Fruit fly (Drosophila melanogaster) whole organism, embryonic: Measurements from ENCODE around the gene CG5515.

Experiments used
- Blimp-1 ChIP-seq: fragments of 200-800 bp; sonication (Bioruptor generic); optimal IDR thresholded peaks from 3 replicates; lab custom pipeline; 2018; ENCODE audit warnings: missing biosample characterization, missing genetic modification characterization, mild to moderate bottlenecking, moderate library complexity, missing genetic modification reagents
- BtbVII ChIP-seq: fragments of 200-800 bp; sonication (Bioruptor generic); optimal IDR thresholded peaks from 3 replicates; lab custom pipeline; 2017; ENCODE audit warnings: missing biosample characterization, mild to moderate bottlenecking, missing genetic modification characterization
- CG10462 ChIP-seq: fragments of 200-800 bp; sonication (Bioruptor generic); optimal IDR thresholded peaks from 2 replicates; lab custom pipeline; 2016; ENCODE audit warnings: missing biosample characterization, missing genetic modification characterization
- CG10543 ChIP-seq: fragments of 200-800 bp; sonication (Bioruptor generic); optimal IDR thresholded peaks from 3 replicates; lab custom pipeline; 2017; ENCODE audit warnings: missing biosample characterization, mild to moderate bottlenecking, missing genetic modification characterization, moderate library complexity
- CG12769 ChIP-seq: fragments of 200-800 bp; sonication (Bioruptor generic); optimal IDR thresholded peaks from 2 replicates; lab custom pipeline; 2019; ENCODE audit warnings: missing biosample characterization, mild to moderate bottlenecking, missing genetic modification characterization, moderate library complexity
- CG17385 ChIP-seq: fragments of 200-800 bp; sonication (Bioruptor generic); optimal IDR thresholded peaks from 3 replicates; lab custom pipeline; 2018; ENCODE audit warnings: missing biosample characterization, mild to moderate bottlenecking, missing genetic modification characterization
- CG1832 ChIP-seq: fragments of 200-800 bp; sonication (Bioruptor generic); optimal IDR thresholded peaks from 2 replicates; lab custom pipeline; 2017; ENCODE audit warnings: missing biosample characterization, mild to moderate bottlenecking, missing genetic modification characterization, inconsistent platforms
- CG2712 ChIP-seq: fragments of 200-800 bp; optimal IDR thresholded peaks from 3 replicates; lab custom pipeline; 2019; ENCODE audit warnings: missing biosample characterization, mild to moderate bottlenecking, missing genetic modification characterization, moderate library complexity
- CG2889 ChIP-seq: fragments of 200-800 bp; sonication (Bioruptor generic); IDR thresholded peaks from 3 replicates; pipeline ENCODE4 v1.3.6; 2022; ENCODE audit warnings: missing biosample characterization, missing genetic modification characterization
- CG30020 ChIP-seq: fragments of 200-800 bp; optimal IDR thresholded peaks from 2 replicates; lab custom pipeline; 2019; ENCODE audit warnings: missing biosample characterization, mild to moderate bottlenecking, missing genetic modification characterization, moderate library complexity
- CG4360 ChIP-seq: fragments of 200-800 bp; sonication (Bioruptor generic); IDR thresholded peaks from 2 replicates; pipeline ENCODE4 v1.3.6; 2022; ENCODE audit warnings: missing biosample characterization, missing genetic modification characterization
- CG4617 ChIP-seq: fragments of 200-800 bp; sonication (Bioruptor generic); optimal IDR thresholded peaks from 3 replicates; lab custom pipeline; 2016; ENCODE audit warnings: missing biosample characterization, missing genetic modification characterization, borderline replicate concordance
- CG4707 ChIP-seq: fragments of 200-800 bp; sonication (Bioruptor generic); optimal IDR thresholded peaks from 2 replicates; lab custom pipeline; 2018; ENCODE audit warnings: missing biosample characterization, mild to moderate bottlenecking, missing genetic modification characterization, moderate library complexity
- CG6254 ChIP-seq: fragments of 200-800 bp; sonication (Bioruptor generic); optimal IDR thresholded peaks from 3 replicates; lab custom pipeline; 2017; ENCODE audit warnings: mild to moderate bottlenecking, missing biosample characterization, missing genetic modification reagents, missing genetic modification characterization
- CG6765 ChIP-seq: fragments of 200-800 bp; sonication (Bioruptor generic); optimal IDR thresholded peaks from 3 replicates; lab custom pipeline; 2017; ENCODE audit warnings: missing biosample characterization, mild to moderate bottlenecking, missing genetic modification characterization
- CG9215 ChIP-seq: fragments of 200-800 bp; sonication (Bioruptor generic); IDR thresholded peaks from 2 replicates; pipeline ENCODE4 v1.3.6; 2022; ENCODE audit warnings: missing biosample characterization, missing genetic modification characterization
- CG9932 ChIP-seq: fragments of 200-800 bp; sonication (Bioruptor generic); IDR thresholded peaks from 2 replicates; pipeline ENCODE4 v1.3.6; 2022; ENCODE audit warnings: missing biosample characterization, missing genetic modification characterization
- CoRest ChIP-seq: fragments of 200-800 bp; sonication (Bioruptor generic); optimal IDR thresholded peaks from 3 replicates; lab custom pipeline; 2018; ENCODE audit warnings: missing biosample characterization, mild to moderate bottlenecking, missing genetic modification characterization, moderate library complexity
- Drgx ChIP-seq: fragments of 200-800 bp; sonication (Bioruptor generic); IDR thresholded peaks from 2 replicates; pipeline ENCODE4 v1.3.6; 2022; ENCODE audit warnings: missing biosample characterization, missing genetic modification characterization
- Mad ChIP-seq: fragments of 200-800 bp; sonication (Bioruptor generic); optimal IDR thresholded peaks from 2 replicates; lab custom pipeline; 2016; ENCODE audit warnings: missing biosample characterization, missing genetic modification characterization
- Med ChIP-seq: fragments of 200-800 bp; sonication (Bioruptor generic); peaks from one replicate; lab custom pipeline; 2016; ENCODE audit warnings: missing biosample characterization, missing genetic modification characterization, mild to moderate bottlenecking, inconsistent platforms, moderate library complexity
- Mrtf ChIP-seq: fragments of 200-800 bp; sonication (Bioruptor generic); IDR thresholded peaks from 3 replicates; pipeline ENCODE4 v1.3.6; 2022; ENCODE audit warnings: missing biosample characterization, missing genetic modification characterization
- Nf-YC ChIP-seq: fragments of 200-800 bp; optimal IDR thresholded peaks from 3 replicates; lab custom pipeline; 2019; ENCODE audit warnings: missing biosample characterization, mild to moderate bottlenecking, missing genetic modification characterization, moderate library complexity
- Six4 ChIP-seq: fragments of 200-800 bp; sonication (Bioruptor generic); optimal IDR thresholded peaks from 2 replicates; lab custom pipeline; 2016; ENCODE audit warnings: missing biosample characterization, missing genetic modification characterization
- Stat92E ChIP-seq, 3 experiments: fragments of >200 bp in 2 of 3; fragments of 200-800 bp in 1 of 3; sonication (Bioruptor generic) in 1 of 3; optimal IDR thresholded peaks; 2 replicates each; lab custom pipeline; 2017 to 2019; ENCODE audit warnings: missing biosample characterization in 3 of 3, missing genetic modification characterization in 3 of 3, mild to moderate bottlenecking in 1 of 3, moderate library complexity in 1 of 3
- Tbp ChIP-seq: fragments of >200 bp; optimal IDR thresholded peaks from 2 replicates; lab custom pipeline; 2018; ENCODE audit warnings: missing biosample characterization, missing genetic modification characterization
- ara ChIP-seq: fragments of 200-800 bp; sonication (Bioruptor generic); IDR thresholded peaks from 2 replicates; pipeline ENCODE4 v1.3.6; 2022; ENCODE audit warnings: missing biosample characterization, missing genetic modification characterization
- bab2 ChIP-seq: fragments of 200-800 bp; sonication (Bioruptor generic); optimal IDR thresholded peaks from 2 replicates; lab custom pipeline; 2016; ENCODE audit warnings: missing biosample characterization, missing genetic modification characterization
- bsh ChIP-seq, 2 experiments: fragments of 200-800 bp; sonication (Bioruptor generic); optimal IDR thresholded peaks; 2 replicates each; lab custom pipeline; 2017 to 2018; ENCODE audit warnings: mild to moderate bottlenecking in 2 of 2, missing biosample characterization in 2 of 2, missing genetic modification characterization in 2 of 2, moderate library complexity in 1 of 2
- chif ChIP-seq, 2 experiments: fragments of 200-800 bp; sonication (Bioruptor generic); optimal IDR thresholded peaks; 3 replicates each; lab custom pipeline; 2016; ENCODE audit warnings: missing biosample characterization in 2 of 2, missing genetic modification characterization in 2 of 2
- crp ChIP-seq, 2 experiments: fragments of 200-800 bp; sonication (Bioruptor generic); optimal IDR thresholded peaks; 2 replicates in 1 of 2; 3 replicates in 1 of 2; lab custom pipeline; 2017; ENCODE audit warnings: missing biosample characterization in 2 of 2, missing genetic modification characterization in 2 of 2, mild to moderate bottlenecking in 1 of 2, moderate library complexity in 1 of 2
- cwo ChIP-seq: fragments of 200-800 bp; sonication (Bioruptor generic); optimal IDR thresholded peaks from 3 replicates; lab custom pipeline; 2017; ENCODE audit warnings: missing biosample characterization, missing genetic modification characterization, mild to moderate bottlenecking, moderate library complexity, missing genetic modification reagents
- disco-r ChIP-seq: fragments of 200-800 bp; sonication (Bioruptor generic); optimal IDR thresholded peaks from 2 replicates; lab custom pipeline; 2016; ENCODE audit warnings: missing biosample characterization, missing genetic modification characterization
- gce ChIP-seq: fragments of 200-800 bp; sonication (Bioruptor generic); IDR thresholded peaks from 3 replicates; pipeline ENCODE4 v1.3.6; 2022; ENCODE audit warnings: missing biosample characterization, missing genetic modification characterization
- gro ChIP-seq: fragments of 200-800 bp; sonication (Bioruptor generic); optimal IDR thresholded peaks from 2 replicates; lab custom pipeline; 2016; ENCODE audit warnings: missing biosample characterization, missing genetic modification characterization
- hkb ChIP-seq, 2 experiments: fragments of 200-800 bp in 1 of 2; fragments of >200 bp in 1 of 2; sonication (Bioruptor generic) in 1 of 2; IDR thresholded peaks in 1 of 2; optimal IDR thresholded peaks in 1 of 2; 2 replicates each; pipeline versions ENCODE4 v1.3.6 to Lab custom; 2017 to 2022; ENCODE audit warnings: missing biosample characterization in 1 of 2, missing genetic modification characterization in 1 of 2
- klu ChIP-seq: fragments of 200-800 bp; sonication (Bioruptor generic); IDR thresholded peaks from 2 replicates; pipeline ENCODE4 v1.3.6; 2022; ENCODE audit warnings: missing biosample characterization, missing genetic modification characterization
- nmo ChIP-seq: fragments of 200-800 bp; sonication (Bioruptor generic); optimal IDR thresholded peaks from 2 replicates; lab custom pipeline; 2018; ENCODE audit warnings: missing biosample characterization, mild to moderate bottlenecking, missing genetic modification characterization, moderate library complexity
- nom ChIP-seq: fragments of 200-800 bp; sonication (Bioruptor generic); optimal IDR thresholded peaks from 2 replicates; lab custom pipeline; 2017; ENCODE audit warnings: missing biosample characterization, missing genetic modification characterization, mild to moderate bottlenecking, moderate library complexity, missing genetic modification reagents
- oc ChIP-seq: fragments of 200-800 bp; sonication (Bioruptor generic); optimal IDR thresholded peaks from 2 replicates; lab custom pipeline; 2018; ENCODE audit warnings: missing biosample characterization, mild to moderate bottlenecking, missing genetic modification characterization, moderate library complexity
- odd ChIP-seq: fragments of 200-800 bp; sonication (Bioruptor generic); optimal IDR thresholded peaks from 2 replicates; lab custom pipeline; 2017; ENCODE audit warnings: missing biosample characterization, mild to moderate bottlenecking, missing genetic modification characterization
- onecut ChIP-seq: fragments of 200-800 bp; sonication (Bioruptor generic); IDR thresholded peaks from 2 replicates; pipeline ENCODE4 v1.3.6; 2022; ENCODE audit warnings: missing biosample characterization, missing genetic modification characterization
- org-1 ChIP-seq: fragments of 200-800 bp; sonication (Bioruptor generic); optimal IDR thresholded peaks from 2 replicates; lab custom pipeline; 2017; ENCODE audit warnings: missing biosample characterization, missing genetic modification characterization
- pita ChIP-seq: fragments of 200-800 bp; sonication (Bioruptor generic); optimal IDR thresholded peaks from 2 replicates; lab custom pipeline; 2017; ENCODE audit warnings: missing biosample characterization, mild to moderate bottlenecking, missing genetic modification characterization
- pros ChIP-seq: fragments of 200-800 bp; sonication (Bioruptor generic); optimal IDR thresholded peaks from 3 replicates; lab custom pipeline; 2019; ENCODE audit warnings: missing biosample characterization, mild to moderate bottlenecking, missing genetic modification characterization, moderate library complexity
- trh ChIP-seq: fragments of 200-800 bp; sonication (Bioruptor generic); optimal IDR thresholded peaks from 2 replicates; lab custom pipeline; 2016; ENCODE audit warnings: missing biosample characterization, missing genetic modification characterization
- tup ChIP-seq: fragments of 200-800 bp; sonication (Bioruptor generic); optimal IDR thresholded peaks from 2 replicates; lab custom pipeline; 2016; ENCODE audit warnings: missing biosample characterization, mild to moderate bottlenecking, missing genetic modification characterization, moderate library complexity
- tx ChIP-seq: fragments of 200-800 bp; sonication (Bioruptor generic); optimal IDR thresholded peaks from 2 replicates; lab custom pipeline; 2016; ENCODE audit warnings: missing biosample characterization, missing genetic modification characterization
- zen2 ChIP-seq: fragments of 200-800 bp; sonication (Bioruptor generic); IDR thresholded peaks from 3 replicates; pipeline ENCODE4 v1.3.6; 2022; ENCODE audit warnings: missing biosample characterization, missing genetic modification characterization; ENCODE audit not compliant: partially characterized antibody

CG5515 gene

DNA sequence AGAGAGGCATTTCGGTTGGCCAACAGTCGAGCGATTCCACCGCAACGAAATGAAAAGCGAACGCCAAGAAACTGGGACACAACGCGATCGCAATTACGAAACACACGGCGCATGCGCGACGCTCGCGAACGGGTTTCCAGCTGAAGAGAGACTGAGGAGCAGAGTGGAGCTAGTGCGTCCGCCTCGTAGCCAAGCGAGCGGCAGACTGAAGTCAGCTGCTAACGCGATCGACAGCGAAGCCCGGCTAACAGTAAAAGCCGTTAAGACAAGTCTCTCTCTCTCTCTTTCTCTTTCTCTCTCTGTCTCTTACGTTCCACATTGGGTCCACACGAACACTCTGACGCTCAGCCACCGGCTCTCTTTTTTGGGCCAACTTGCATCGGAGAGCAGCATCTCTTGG, 29.9 kb upstream of the CG5515 start, which contains the start of gene CG17786 (continued):
- TF ChIP-seq CG17385 (GFP tag; lab: Kevin White, UChicago) (peak; percentile 17), org-1 (GFP tag; lab: Kevin White, UChicago) (no peak), chif (GFP tag; optimal IDR thresholded peaks at IDR 0.05; lab: Kevin White, UChicago) (no peak), CG9932 (GFP tag; lab: Robert Waterston, UW) (0 out of 2 replicates have a peak, but pooled peaks have one; percentile 19), CG6254 (no peak), klu (GFP tag; lab: Robert Waterston, UW) (no peak), oc (tag; lab: Kevin White, UChicago) (peak; percentile 42), tx (GFP tag; lab: Kevin White, UChicago) (no peak), bab2 (no peak), Nf-YC (peak; percentile 9), CG9215 (GFP tag; lab: Robert Waterston, UW) (no peak), CG6765 (GFP tag; lab: Kevin White, UChicago) (peak; percentile 14), pita (GFP tag; lab: Kevin White, UChicago) (no peak), tup (no peak), gro (GFP tag; lab: Kevin White, UChicago) (peak; percentile 5), CG4707 (GFP tag; lab: Kevin White, UChicago) (no peak), Tbp (GFP tag; lab: Kevin White, UChicago) (no peak), Blimp-1 (GFP tag; lab: Kevin White, UChicago) (peak; percentile 85), CG4360 (GFP tag; lab: Robert Waterston, UW) (no peak), CG1832 (GFP tag; lab: Kevin White, UChicago) (peak; percentile 54), BtbVII (no peak), Six4 (GFP tag; lab: Kevin White, UChicago) (no peak), Mad (GFP tag; lab: Kevin White, UChicago) (no peak), pros (peak; percentile 25), Drgx (GFP tag; lab: Robert Waterston, UW) (peak; percentile 55; the same call in 1 of the 2 replicates), CG4617 (no peak), zen2 (GFP tag; lab: Robert Waterston, UW) (peak; percentile 35; the same call in 1 of the 3 replicates), crp (GFP tag; optimal IDR thresholded peaks at IDR 0.05; lab: Kevin White, UChicago) (peak in 1 of 2 experiments; percentile 41), CG30020 (tag; lab: Kevin White, UChicago) (no peak), trh (no peak), ara (GFP tag; lab: Robert Waterston, UW) (no peak), CG10543 (GFP tag; lab: Kevin White, UChicago) (peak; percentile 35), Med (GFP tag; lab: Kevin White, UChicago) (peak; percentile 83), bsh (GFP tag; optimal IDR thresholded peaks at IDR 0.05; lab: Kevin White, UChicago) (peak in 1 of 2 experiments; percentile 20), Stat92E (GFP tag; optimal IDR thresholded peaks at IDR 0.05; lab: Kevin White, UChicago) (no peak), CG10462 (GFP tag; lab: Kevin White, UChicago) (no peak), odd (GFP tag; lab: Kevin White, UChicago) (peak; percentile 33), CG2712 (no peak), gce (no peak; the same call in 2 of the 3 replicates), nmo (GFP tag; lab: Kevin White, UChicago) (no peak), hkb (optimal IDR thresholded peaks at IDR 0.05; lab: Kevin White, UChicago) (no peak), hkb (GFP tag; IDR thresholded peaks at IDR 0.05; lab: Robert Waterston, UW) (peak; percentile 49), CG12769 (tag; lab: Kevin White, UChicago) (peak; percentile 56), onecut (GFP tag; lab: Robert Waterston, UW) (0 out of 2 replicates have a peak, but pooled peaks have one; percentile 19), disco-r (GFP tag; lab: Kevin White, UChicago) (no peak), cwo (GFP tag; lab: Kevin White, UChicago) (peak; percentile 2), CoRest (tag; lab: Kevin White, UChicago) (no peak), nom (GFP tag; lab: Kevin White, UChicago) (peak; percentile 69), CG2889 (no peak), Mrtf (GFP tag; lab: Robert Waterston, UW) (no peak)
